Worm (Caenorhabditis elegans): ENCODE data around the gene clec-210.

DNA sequence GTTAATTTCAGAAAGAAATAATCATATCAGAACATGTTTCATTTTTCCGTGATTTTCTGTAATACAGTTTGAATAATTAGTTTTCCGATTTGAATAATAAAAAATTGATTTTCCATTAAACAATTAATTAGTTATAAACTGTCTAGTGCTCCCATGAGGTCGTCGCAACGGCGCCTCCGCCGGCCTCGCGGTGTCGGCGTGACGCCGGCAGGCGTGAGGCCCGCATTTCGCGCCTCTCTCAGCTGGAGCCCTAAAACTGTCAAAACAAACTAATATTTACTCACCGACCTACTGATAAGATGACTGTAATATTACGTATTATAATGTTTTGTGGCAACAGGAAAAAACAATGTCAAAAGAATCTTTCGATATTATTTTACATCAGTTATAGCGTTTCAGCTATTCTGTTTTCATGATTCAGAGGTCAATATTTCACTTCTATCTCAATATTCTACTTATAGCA, 15.1 kb downstream of the clec-210 start, which contains the start of gene F02C9.2:
- TF ChIP-seq ets-7 (tag; optimal IDR thresholded peaks at IDR 0.05) (no peak), scrt-1 (GFP tag; IDR thresholded peaks at IDR 0.05) (no peak), tra-4 (tag; optimal IDR thresholded peaks at IDR 0.05) (no peak), ama-1 (optimal IDR thresholded peaks at IDR 0.05) (no peak), flt-1 (GFP tag; IDR thresholded peaks at IDR 0.05) (no peak), F13C5.2 (tag; optimal IDR thresholded peaks at IDR 0.05) (no peak), hmbx-1 (tag; optimal IDR thresholded peaks at IDR 0.05) (no peak), B0310.2 (tag; optimal IDR thresholded peaks at IDR 0.05) (no peak), ceh-36 (tag; optimal IDR thresholded peaks at IDR 0.05) (no peak), tbx-11 (GFP tag; IDR thresholded peaks at IDR 0.05) (no peak), aly-1 (tag; optimal IDR thresholded peaks at IDR 0.05) (no peak), sea-1 (GFP tag; conservative IDR thresholded peaks at IDR 0.05) (no peak), hnd-1 (tag; optimal IDR thresholded peaks at IDR 0.05) (no peak)
